Worm (Caenorhabditis elegans) whole organism, midembryonic: Measurements from ENCODE around the gene B0495.9.

ENCODE experiments used
- T22C8.4 ChIP-seq: fragments of 200-800 bp; sonication (Bioruptor generic); IDR thresholded peaks from 2 replicates; pipeline ENCODE4 v1.3.6; 2022; ENCODE audit warnings: missing genetic modification characterization, missing compliant biosample characterization
- cog-1 ChIP-seq: sonication (generic microtip); optimal IDR thresholded peaks from 2 replicates; lab custom pipeline; 2016; ENCODE audit warnings: missing genetic modification characterization, missing compliant biosample characterization
- klf-2 ChIP-seq: fragments of 200-800 bp; sonication (Bioruptor generic); conservative IDR thresholded peaks from 2 replicates; pipeline ENCODE4 v1.3.6; 2022; ENCODE audit warnings: missing genetic modification reagents, missing genetic modification characterization, missing compliant biosample characterization
- med-1 ChIP-seq: sonication (generic microtip); optimal IDR thresholded peaks from 2 replicates; lab custom pipeline; 2017; ENCODE audit warnings: missing genetic modification characterization, mild to moderate bottlenecking, missing compliant biosample characterization, antibody characterized with exemption, missing genetic modification reagents; ENCODE audit not compliant: insufficient read depth
- ref-1 ChIP-seq: fragments of 200-800 bp; sonication (Bioruptor generic); conservative IDR thresholded peaks from 2 replicates; pipeline ENCODE4 v1.3.6; 2022; ENCODE audit warnings: missing genetic modification reagents, missing genetic modification characterization, missing compliant biosample characterization
- tab-1 ChIP-seq: fragments of 200-800 bp; sonication (Bioruptor generic); IDR thresholded peaks from 2 replicates; pipeline ENCODE4 v1.3.6; 2022; ENCODE audit warnings: missing genetic modification characterization, missing compliant biosample characterization
- ztf-23 ChIP-seq: fragments of 200-800 bp; sonication (Bioruptor generic); IDR thresholded peaks from 2 replicates; pipeline ENCODE4 v1.3.6; 2022; ENCODE audit warnings: missing genetic modification reagents, missing genetic modification characterization, missing compliant biosample characterization
- ztf-29 ChIP-seq: fragments of 200-800 bp; sonication (Bioruptor generic); IDR thresholded peaks from 2 replicates; pipeline ENCODE4 v1.3.6; 2022; ENCODE audit warnings: missing genetic modification reagents, missing genetic modification characterization, missing compliant biosample characterization

- TF ChIP-seq ref-1 (GFP tag; lab: Robert Waterston, UW): no peak
- TF ChIP-seq ztf-23 (GFP tag; lab: Robert Waterston, UW): no peak
- TF ChIP-seq T22C8.4 (GFP tag; lab: Robert Waterston, UW): no peak
- no peak for TF ChIP-seq tab-1
- TF ChIP-seq cog-1: no peak
- no peak for TF ChIP-seq med-1 (GFP tag; lab: Kevin White, UChicago)
- no peak for TF ChIP-seq ztf-29
- TF ChIP-seq klf-2 (GFP tag; lab: Robert Waterston, UW): no peak
These were observed 42.2 kb downstream of the B0495.9 start for ce11 chrII:7666338-7666737.
